Worm (Caenorhabditis elegans): Measurements from ENCODE around the gene F23H11.2.

The F23H11.2 gene

DNA sequence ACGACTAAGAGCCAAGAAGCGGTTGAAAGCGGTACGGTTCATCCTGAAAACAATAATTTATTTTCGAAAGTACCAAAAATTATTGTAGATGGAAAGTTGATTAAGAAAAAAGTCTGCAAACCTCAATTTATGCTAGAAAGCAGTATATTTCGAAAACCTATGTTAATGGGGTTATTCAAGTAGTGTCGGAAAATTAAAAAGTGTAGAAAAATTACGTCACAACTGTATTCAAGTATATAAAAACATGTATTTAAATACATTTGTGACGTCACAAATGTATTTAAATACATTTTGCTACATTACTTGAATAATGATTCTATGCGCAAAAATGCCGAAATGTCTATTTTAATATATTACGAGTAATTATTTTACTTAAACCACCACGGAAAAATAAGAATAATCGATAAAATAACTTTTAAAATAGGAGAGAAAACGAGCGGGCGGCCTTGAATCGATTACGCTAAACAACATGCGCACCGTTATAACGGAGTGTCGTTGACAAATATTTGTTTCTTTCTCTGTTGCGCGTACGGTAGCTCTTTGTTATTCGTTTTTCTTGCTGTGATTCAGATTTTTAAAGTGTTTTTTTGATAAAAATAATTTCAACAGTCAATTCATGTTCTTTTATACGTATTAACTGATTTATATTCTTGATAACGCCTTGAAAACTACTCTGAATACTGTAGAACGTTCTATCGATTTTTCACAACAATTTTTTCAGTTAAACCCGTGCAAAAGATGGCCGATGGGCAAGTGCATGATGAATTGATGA lies 15.2 kb downstream of the F23H11.2 start, which contains the start of the genes F23H11.5 and bra-2:
TSS of gene F23H11.5 (minus strand) at position 51 of the 772 bp plus-strand sequence.
TSS of gene bra-2 (plus strand) at position 722 of the 772 bp plus-strand sequence.
- no peak for TF ChIP-seq ztf-23 (GFP tag; IDR thresholded peaks at IDR 0.05)

DNA sequence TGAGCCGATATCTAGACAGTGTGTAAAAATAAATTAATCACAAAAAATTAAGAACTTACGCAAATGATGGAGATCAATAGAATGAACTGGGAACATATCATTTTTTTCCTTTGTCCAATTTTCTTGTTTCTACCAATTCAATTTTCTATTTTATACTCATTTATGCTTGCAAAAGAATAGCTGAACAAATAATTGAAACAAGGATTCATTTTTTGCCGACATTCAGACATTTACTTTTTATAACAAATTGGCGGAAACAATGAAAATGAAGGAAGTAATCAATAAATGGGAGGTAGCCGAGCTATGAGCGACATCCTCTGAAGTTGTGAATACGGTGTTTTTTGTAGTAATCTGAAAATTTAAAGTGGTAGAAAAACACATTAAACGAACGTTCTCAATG lies 21.4 kb downstream of the F23H11.2 start, which contains the start of gene idpp-13:
TSS of gene idpp-13 (minus strand) at position 101 of the 400 bp plus-strand sequence.
- no peak for TF ChIP-seq med-1 (GFP tag; optimal IDR thresholded peaks at IDR 0.05; ENCODE audit: insufficient read depth)
- TF ChIP-seq ref-1 (GFP tag; conservative IDR thresholded peaks at IDR 0.05): no peak

- TF ChIP-seq ztf-29 (GFP tag; IDR thresholded peaks at IDR 0.05): no peak
- no peak for TF ChIP-seq tab-1 (GFP tag; IDR thresholded peaks at IDR 0.05)
- TF ChIP-seq T22C8.4 (GFP tag; IDR thresholded peaks at IDR 0.05): no peak
- TF ChIP-seq flt-1 (GFP tag; IDR thresholded peaks at IDR 0.05): no peak
- no peak for TF ChIP-seq ref-1 (GFP tag; conservative IDR thresholded peaks at IDR 0.05)
- no peak for TF ChIP-seq cog-1 (tag; optimal IDR thresholded peaks at IDR 0.05)
- TF ChIP-seq med-1 (GFP tag; optimal IDR thresholded peaks at IDR 0.05; ENCODE audit: insufficient read depth): no peak
- no peak for TF ChIP-seq klf-2 (GFP tag; conservative IDR thresholded peaks at IDR 0.05)
- TF ChIP-seq ztf-23 (GFP tag; IDR thresholded peaks at IDR 0.05): no peak
These were observed 23.8 kb downstream of the F23H11.2 start, which contains the start of gene F23H11.7 for ce11 chrIII:919322-919721. F23H11.7 (minus strand) TSS chrIII:919422.

ce11 chrIII:926216-926615 lies 30.7 kb downstream of the F23H11.2 start, which contains the start of gene pef-1:
pef-1 (minus strand) TSS chrIII:926316.
- TF ChIP-seq med-1 (GFP tag; optimal IDR thresholded peaks at IDR 0.05; ENCODE audit: insufficient read depth) (no peak), flt-1 (GFP tag; IDR thresholded peaks at IDR 0.05) (no peak), ref-1 (GFP tag; conservative IDR thresholded peaks at IDR 0.05) (no peak), ztf-23 (GFP tag; IDR thresholded peaks at IDR 0.05) (no peak), cog-1 (tag; optimal IDR thresholded peaks at IDR 0.05) (no peak), tab-1 (GFP tag; IDR thresholded peaks at IDR 0.05) (no peak), T22C8.4 (GFP tag; IDR thresholded peaks at IDR 0.05) (no peak), ztf-29 (GFP tag; IDR thresholded peaks at IDR 0.05) (no peak), klf-2 (GFP tag; conservative IDR thresholded peaks at IDR 0.05) (no peak)

ce11 chrIII:931405-931804 lies 35.9 kb downstream of the F23H11.2 start:
- peak; percentile 33 for TF ChIP-seq cog-1 (tag; optimal IDR thresholded peaks at IDR 0.05)

DNA sequence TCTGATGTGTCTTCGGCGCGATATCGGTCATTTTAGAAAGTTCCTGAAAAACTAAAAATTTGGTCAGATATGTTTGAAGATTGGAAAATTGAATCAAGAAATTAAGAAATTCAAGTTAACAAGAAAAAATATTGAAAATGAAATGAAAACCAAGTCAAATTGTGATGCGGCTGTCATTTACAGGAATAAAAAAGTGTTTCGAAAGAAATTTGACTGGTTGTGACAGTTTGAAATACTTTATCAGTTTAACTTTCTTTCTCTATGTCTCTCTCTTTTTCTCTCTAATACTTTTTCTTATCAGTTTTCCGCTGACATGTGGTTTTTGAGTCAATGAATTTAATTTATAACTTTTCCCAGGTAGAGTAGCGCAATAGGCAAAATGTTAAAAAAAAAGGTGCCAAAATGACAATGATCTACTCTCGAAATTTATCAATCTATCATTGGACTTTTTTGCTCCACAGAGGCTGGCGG lies 40.5 kb downstream of the F23H11.2 start, which contains the start of gene fbxa-55:
TSS of gene fbxa-55 (minus strand) at position 51 of the 471 bp plus-strand sequence.
- TF ChIP-seq ztf-29 (GFP tag; IDR thresholded peaks at IDR 0.05) (no peak), cog-1 (tag; optimal IDR thresholded peaks at IDR 0.05) (no peak), med-1 (GFP tag; optimal IDR thresholded peaks at IDR 0.05; ENCODE audit: insufficient read depth) (no peak), T22C8.4 (GFP tag; IDR thresholded peaks at IDR 0.05) (no peak), ref-1 (GFP tag; conservative IDR thresholded peaks at IDR 0.05) (no peak), ztf-23 (GFP tag; IDR thresholded peaks at IDR 0.05) (no peak), tab-1 (GFP tag; IDR thresholded peaks at IDR 0.05) (no peak), flt-1 (GFP tag; IDR thresholded peaks at IDR 0.05) (no peak), klf-2 (GFP tag; conservative IDR thresholded peaks at IDR 0.05) (no peak)

ce11 chrIII:937961-938360 lies 42.4 kb downstream of the F23H11.2 start, which contains the start of gene fbxa-56:
fbxa-56 (minus strand) TSS chrIII:938061.
- TF ChIP-seq ztf-29 (GFP tag; IDR thresholded peaks at IDR 0.05) (no peak), ztf-23 (GFP tag; IDR thresholded peaks at IDR 0.05) (no peak), flt-1 (GFP tag; IDR thresholded peaks at IDR 0.05) (no peak), med-1 (GFP tag; optimal IDR thresholded peaks at IDR 0.05; ENCODE audit: insufficient read depth) (no peak), tab-1 (GFP tag; IDR thresholded peaks at IDR 0.05) (no peak), ref-1 (GFP tag; conservative IDR thresholded peaks at IDR 0.05) (no peak), klf-2 (GFP tag; conservative IDR thresholded peaks at IDR 0.05) (no peak), cog-1 (tag; optimal IDR thresholded peaks at IDR 0.05) (no peak), T22C8.4 (GFP tag; IDR thresholded peaks at IDR 0.05) (no peak)

- TF ChIP-seq T22C8.4 (GFP tag; IDR thresholded peaks at IDR 0.05): no peak
- TF ChIP-seq cog-1 (tag; optimal IDR thresholded peaks at IDR 0.05): no peak
- TF ChIP-seq klf-2 (GFP tag; conservative IDR thresholded peaks at IDR 0.05): no peak
- TF ChIP-seq ztf-29 (GFP tag; IDR thresholded peaks at IDR 0.05): no peak
- no peak for TF ChIP-seq flt-1 (GFP tag; IDR thresholded peaks at IDR 0.05)
- TF ChIP-seq tab-1 (GFP tag; IDR thresholded peaks at IDR 0.05): no peak
- TF ChIP-seq med-1 (GFP tag; optimal IDR thresholded peaks at IDR 0.05; ENCODE audit: insufficient read depth): no peak
- TF ChIP-seq ztf-23 (GFP tag; IDR thresholded peaks at IDR 0.05): no peak
- no peak for TF ChIP-seq ref-1 (GFP tag; conservative IDR thresholded peaks at IDR 0.05)
These were observed 43.0 kb downstream of the F23H11.2 start, which contains the start of gene fbxa-22 for ce11 chrIII:938569-938968. fbxa-22 (plus strand) TSS chrIII:938869.

DNA sequence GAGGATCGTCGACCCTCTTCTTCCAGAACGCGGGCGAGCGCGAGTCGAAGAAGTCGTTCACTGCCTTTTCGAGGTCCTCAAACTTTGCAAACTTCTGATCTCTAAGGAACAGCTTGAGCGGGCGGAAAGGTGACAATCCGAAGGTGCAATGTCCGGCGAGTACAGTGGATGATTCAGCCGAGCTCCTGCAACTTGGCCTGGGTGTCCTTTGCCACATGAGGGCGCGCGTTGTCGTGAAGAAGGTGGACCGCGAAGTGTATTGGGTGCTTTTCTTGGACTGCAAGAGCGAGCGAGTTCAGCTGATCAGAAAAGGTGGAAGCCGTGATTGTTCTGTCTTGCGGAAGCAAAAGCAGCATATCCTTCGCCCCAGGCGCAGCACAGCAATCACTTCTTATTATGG lies 46.4 kb downstream of the F23H11.2 start:
- TF ChIP-seq klf-2 (GFP tag; conservative IDR thresholded peaks at IDR 0.05) (no peak), T22C8.4 (GFP tag; IDR thresholded peaks at IDR 0.05) (no peak), cog-1 (tag; optimal IDR thresholded peaks at IDR 0.05) (no peak), med-1 (GFP tag; optimal IDR thresholded peaks at IDR 0.05; ENCODE audit: insufficient read depth) (no peak), ref-1 (GFP tag; conservative IDR thresholded peaks at IDR 0.05) (no peak), tab-1 (GFP tag; IDR thresholded peaks at IDR 0.05) (no peak)

DNA sequence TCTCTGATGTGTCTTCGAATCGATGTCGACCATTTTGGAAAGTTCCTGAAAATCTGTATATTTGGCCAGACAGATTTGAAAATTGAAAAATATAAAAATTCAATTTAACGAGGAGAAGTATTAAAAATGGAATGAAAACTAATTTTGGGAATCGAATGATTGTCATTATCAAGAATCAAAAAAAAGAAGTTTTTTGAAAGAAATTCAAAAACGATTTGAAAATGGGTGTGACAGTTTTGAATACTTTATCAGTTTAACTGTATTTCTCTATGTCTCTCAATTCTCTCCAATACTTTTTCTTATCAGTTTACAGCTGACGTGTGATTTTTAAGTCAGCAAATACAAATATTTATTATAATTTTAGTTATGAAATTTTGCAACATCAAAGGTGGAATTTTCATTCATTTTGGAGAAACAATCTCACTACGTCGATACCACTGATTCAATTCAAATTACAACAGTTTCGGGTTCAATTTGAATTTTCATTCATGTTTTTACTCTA lies 47.9 kb downstream of the F23H11.2 start, which contains the start of gene fbxa-59:
TSS of gene fbxa-59 (minus strand) at position 51 of the 502 bp plus-strand sequence.
- TF ChIP-seq ztf-29 (GFP tag; IDR thresholded peaks at IDR 0.05) (no peak), med-1 (GFP tag; optimal IDR thresholded peaks at IDR 0.05; ENCODE audit: insufficient read depth) (no peak), ref-1 (GFP tag; conservative IDR thresholded peaks at IDR 0.05) (no peak), flt-1 (GFP tag; IDR thresholded peaks at IDR 0.05) (no peak), ztf-23 (GFP tag; IDR thresholded peaks at IDR 0.05) (no peak), tab-1 (GFP tag; IDR thresholded peaks at IDR 0.05) (no peak), T22C8.4 (GFP tag; IDR thresholded peaks at IDR 0.05) (no peak), cog-1 (tag; optimal IDR thresholded peaks at IDR 0.05) (no peak), klf-2 (GFP tag; conservative IDR thresholded peaks at IDR 0.05) (no peak)

All from whole organism, midembryonic.